Fruit fly (Drosophila melanogaster) whole organism, embryonic: ENCODE results near the gene mRpS7.

Experiments used
- B-H1 ChIP-seq: fragments of 200-800 bp; sonication (Bioruptor generic); IDR thresholded peaks from 3 replicates; pipeline ENCODE4 v1.3.6; 2022; ENCODE audit warnings: missing biosample characterization, missing genetic modification characterization
- CG13287 ChIP-seq: fragments of 200-800 bp; sonication (Bioruptor generic); IDR thresholded peaks from 2 replicates; pipeline ENCODE4 v1.3.6; 2022; ENCODE audit warnings: missing biosample characterization, missing genetic modification characterization; ENCODE audit not compliant: partially characterized antibody
- CG13424 ChIP-seq: fragments of 200-800 bp; sonication (Bioruptor generic); optimal IDR thresholded peaks from 2 replicates; lab custom pipeline; 2019; ENCODE audit warnings: missing biosample characterization, mild to moderate bottlenecking, missing genetic modification characterization, moderate library complexity
- CG15269 ChIP-seq: fragments of 200-800 bp; sonication (Bioruptor generic); optimal IDR thresholded peaks from 2 replicates; lab custom pipeline; 2018; ENCODE audit warnings: missing biosample characterization, mild to moderate bottlenecking, missing genetic modification characterization, moderate library complexity
- CG1602 ChIP-seq: fragments of 200-800 bp; sonication (Bioruptor generic); optimal IDR thresholded peaks from 3 replicates; lab custom pipeline; 2016; ENCODE audit warnings: missing biosample characterization, missing genetic modification characterization
- CG1647 ChIP-seq: fragments of 200-800 bp; sonication (Bioruptor generic); optimal IDR thresholded peaks from 3 replicates; lab custom pipeline; 2016; ENCODE audit warnings: missing biosample characterization, missing genetic modification characterization
- CG17361 ChIP-seq: fragments of 200-800 bp; sonication (Bioruptor generic); IDR thresholded peaks from 3 replicates; pipeline ENCODE4 v1.3.6; 2022; ENCODE audit warnings: missing biosample characterization, missing genetic modification characterization
- CG1792 ChIP-seq: fragments of 200-800 bp; sonication (Bioruptor generic); optimal IDR thresholded peaks from 2 replicates; lab custom pipeline; 2016; ENCODE audit warnings: missing biosample characterization, missing genetic modification characterization
- CG1832 ChIP-seq: fragments of 200-800 bp; sonication (Bioruptor generic); optimal IDR thresholded peaks from 2 replicates; lab custom pipeline; 2017; ENCODE audit warnings: missing biosample characterization, mild to moderate bottlenecking, missing genetic modification characterization, inconsistent platforms
- CG3838 ChIP-seq: fragments of 200-800 bp; sonication (Bioruptor generic); optimal IDR thresholded peaks from 3 replicates; lab custom pipeline; 2016; ENCODE audit warnings: missing biosample characterization, missing genetic modification characterization
- CG6813 ChIP-seq: fragments of 200-800 bp; sonication (Bioruptor generic); optimal IDR thresholded peaks from 2 replicates; lab custom pipeline; 2017; ENCODE audit warnings: missing biosample characterization, missing genetic modification characterization, mild to moderate bottlenecking, moderate library complexity, missing genetic modification reagents
- CG8359 ChIP-seq: fragments of 200-800 bp; sonication (Bioruptor generic); optimal IDR thresholded peaks from 2 replicates; lab custom pipeline; 2017; ENCODE audit warnings: missing biosample characterization, mild to moderate bottlenecking, missing genetic modification characterization, borderline replicate concordance
- CG8765 ChIP-seq: fragments of 200-800 bp; sonication (Bioruptor generic); IDR thresholded peaks from 2 replicates; pipeline ENCODE4 v1.3.6; 2022; ENCODE audit warnings: missing biosample characterization, missing genetic modification characterization
- Chrac-16 ChIP-seq: fragments of 200-800 bp; sonication (Bioruptor generic); optimal IDR thresholded peaks from 3 replicates; lab custom pipeline; 2016; ENCODE audit warnings: missing biosample characterization, missing genetic modification characterization
- E2f2 ChIP-seq: fragments of 200-800 bp; sonication (Bioruptor generic); IDR thresholded peaks from 2 replicates; pipeline ENCODE4 v1.3.6; 2022; ENCODE audit warnings: missing biosample characterization, missing genetic modification characterization
- Ets65A ChIP-seq: fragments of 200-800 bp; sonication (Bioruptor generic); peaks from one replicate; lab custom pipeline; 2016; ENCODE audit warnings: missing biosample characterization, missing genetic modification characterization
- H2.0 ChIP-seq: fragments of 200-800 bp; sonication (Bioruptor generic); IDR thresholded peaks from 2 replicates; pipeline ENCODE4 v1.3.6; 2022; ENCODE audit warnings: missing biosample characterization, missing genetic modification characterization
- Hr3 ChIP-seq: fragments of 200-800 bp; sonication (Bioruptor generic); optimal IDR thresholded peaks from 3 replicates; lab custom pipeline; 2016; ENCODE audit warnings: missing biosample characterization, missing genetic modification characterization
- Kr ChIP-seq: fragments of 200-800 bp; sonication (Bioruptor generic); optimal IDR thresholded peaks from 2 replicates; lab custom pipeline; 2017; ENCODE audit warnings: missing biosample characterization, mild to moderate bottlenecking, missing genetic modification characterization
- Lhr ChIP-seq: fragments of 200-800 bp; sonication (Bioruptor generic); optimal IDR thresholded peaks from 3 replicates; lab custom pipeline; 2017; ENCODE audit warnings: mild to moderate bottlenecking, missing biosample characterization, missing genetic modification reagents, missing genetic modification characterization
- Med ChIP-seq: fragments of 200-800 bp; sonication (Bioruptor generic); peaks from one replicate; lab custom pipeline; 2016; ENCODE audit warnings: missing biosample characterization, missing genetic modification characterization, mild to moderate bottlenecking, inconsistent platforms, moderate library complexity
- NC2α ChIP-seq: fragments of 200-800 bp; sonication (Bioruptor generic); optimal IDR thresholded peaks from 2 replicates; lab custom pipeline; 2016; ENCODE audit warnings: missing biosample characterization, missing genetic modification characterization
- Stat92E ChIP-seq, 3 experiments: fragments of >200 bp in 2 of 3; fragments of 200-800 bp in 1 of 3; sonication (Bioruptor generic) in 1 of 3; optimal IDR thresholded peaks; 2 replicates each; lab custom pipeline; 2017 to 2019; ENCODE audit warnings: missing biosample characterization in 3 of 3, missing genetic modification characterization in 3 of 3, mild to moderate bottlenecking in 1 of 3, moderate library complexity in 1 of 3
- Usf ChIP-seq: fragments of 200-800 bp; sonication (Bioruptor generic); optimal IDR thresholded peaks from 2 replicates; lab custom pipeline; 2017; ENCODE audit warnings: missing genotype, missing biosample characterization, missing genetic modification characterization
- ap ChIP-seq: fragments of 200-800 bp; sonication (Bioruptor generic); IDR thresholded peaks from 2 replicates; pipeline ENCODE4 v1.3.6; 2022; ENCODE audit warnings: missing biosample characterization, missing genetic modification characterization
- br ChIP-seq: fragments of >200 bp; optimal IDR thresholded peaks from 2 replicates; lab custom pipeline; 2017
- btn ChIP-seq: fragments of 200-800 bp; sonication (Bioruptor generic); optimal IDR thresholded peaks from 2 replicates; lab custom pipeline; 2016; ENCODE audit warnings: missing biosample characterization, missing genetic modification characterization
- da ChIP-seq: fragments of 200-800 bp; sonication (Bioruptor generic); optimal IDR thresholded peaks from 2 replicates; lab custom pipeline; 2016; ENCODE audit warnings: missing biosample characterization, missing genetic modification characterization
- ems ChIP-seq: fragments of 200-800 bp; sonication (Bioruptor generic); optimal IDR thresholded peaks from 3 replicates; lab custom pipeline; 2016; ENCODE audit warnings: missing biosample characterization, missing genetic modification characterization
- fd64A ChIP-seq: fragments of 200-800 bp; sonication (Bioruptor generic); optimal IDR thresholded peaks from 3 replicates; lab custom pipeline; 2018; ENCODE audit warnings: missing biosample characterization, mild to moderate bottlenecking, missing genetic modification characterization
- fd96Cb ChIP-seq: fragments of 200-800 bp; sonication (Bioruptor generic); optimal IDR thresholded peaks from 2 replicates; lab custom pipeline; 2018; ENCODE audit warnings: missing biosample characterization, mild to moderate bottlenecking, missing genetic modification characterization, moderate library complexity
- fu2 ChIP-seq: fragments of 200-800 bp; sonication (Bioruptor generic); optimal IDR thresholded peaks from 2 replicates; lab custom pipeline; 2016; ENCODE audit warnings: missing biosample characterization, missing genetic modification characterization
- gfzf ChIP-seq: fragments of 200-800 bp; sonication (Bioruptor generic); optimal IDR thresholded peaks from 2 replicates; lab custom pipeline; 2016; ENCODE audit warnings: missing biosample characterization, mild to moderate bottlenecking, missing genetic modification characterization, moderate library complexity
- gro ChIP-seq: fragments of 200-800 bp; sonication (Bioruptor generic); optimal IDR thresholded peaks from 2 replicates; lab custom pipeline; 2016; ENCODE audit warnings: missing biosample characterization, missing genetic modification characterization
- hb ChIP-seq: fragments of 200-800 bp; sonication (Bioruptor generic); IDR thresholded peaks from 3 replicates; pipeline ENCODE4 v1.3.6; 2022; ENCODE audit warnings: missing biosample characterization, missing genetic modification characterization; ENCODE audit not compliant: partially characterized antibody
- hkb ChIP-seq, 2 experiments: fragments of 200-800 bp in 1 of 2; fragments of >200 bp in 1 of 2; sonication (Bioruptor generic) in 1 of 2; IDR thresholded peaks in 1 of 2; optimal IDR thresholded peaks in 1 of 2; 2 replicates each; pipeline versions ENCODE4 v1.3.6 to Lab custom; 2017 to 2022; ENCODE audit warnings: missing biosample characterization in 1 of 2, missing genetic modification characterization in 1 of 2
- jing ChIP-seq: fragments of 200-800 bp; sonication (Bioruptor generic); optimal IDR thresholded peaks from 2 replicates; lab custom pipeline; 2018; ENCODE audit warnings: missing biosample characterization, mild to moderate bottlenecking, missing genetic modification characterization
- jumu ChIP-seq: fragments of 200-800 bp; sonication (Bioruptor generic); optimal IDR thresholded peaks from 3 replicates; lab custom pipeline; 2016; ENCODE audit warnings: missing biosample characterization, missing genetic modification characterization
- lbe ChIP-seq: fragments of 200-800 bp; sonication (Bioruptor generic); optimal IDR thresholded peaks from 2 replicates; lab custom pipeline; 2016; ENCODE audit warnings: missing biosample characterization, mild to moderate bottlenecking, missing genetic modification characterization
- lmd ChIP-seq: fragments of 200-800 bp; sonication (Bioruptor generic); IDR thresholded peaks from 2 replicates; pipeline ENCODE4 v1.3.6; 2022; ENCODE audit warnings: missing biosample characterization, missing genetic modification characterization
- lola ChIP-seq, 3 experiments: fragments of >200 bp in 2 of 3; fragments of 200-800 bp in 1 of 3; sonication (Bioruptor generic) in 1 of 3; optimal IDR thresholded peaks; 2 replicates each; lab custom pipeline; 2017 to 2019; ENCODE audit warnings: missing biosample characterization in 3 of 3, missing genetic modification characterization in 3 of 3, mild to moderate bottlenecking in 1 of 3, moderate library complexity in 1 of 3
- mirr ChIP-seq: fragments of 200-800 bp; sonication (Bioruptor generic); optimal IDR thresholded peaks from 3 replicates; lab custom pipeline; 2018; ENCODE audit warnings: missing biosample characterization, mild to moderate bottlenecking, missing genetic modification characterization
- p53 ChIP-seq: fragments of 200-800 bp; sonication (Bioruptor generic); optimal IDR thresholded peaks from 2 replicates; lab custom pipeline; 2016; ENCODE audit warnings: missing biosample characterization, missing genetic modification characterization
- schlank ChIP-seq: fragments of 200-800 bp; sonication (Bioruptor generic); optimal IDR thresholded peaks from 2 replicates; lab custom pipeline; 2018; ENCODE audit warnings: missing biosample characterization, mild to moderate bottlenecking, missing genetic modification characterization
- sens-2 ChIP-seq: fragments of 200-800 bp; sonication (Bioruptor generic); IDR thresholded peaks from 2 replicates; pipeline ENCODE4 v1.3.6; 2022; ENCODE audit warnings: missing biosample characterization, missing genetic modification characterization
- sima ChIP-seq: fragments of 200-800 bp; sonication (Bioruptor generic); optimal IDR thresholded peaks from 2 replicates; lab custom pipeline; 2016; ENCODE audit warnings: missing biosample characterization, missing genetic modification characterization
- tin ChIP-seq: fragments of 200-800 bp; sonication (Bioruptor generic); optimal IDR thresholded peaks from 3 replicates; lab custom pipeline; 2016; ENCODE audit warnings: missing biosample characterization, missing genetic modification characterization
- tio ChIP-seq: fragments of 200-800 bp; sonication (Bioruptor generic); optimal IDR thresholded peaks from 2 replicates; lab custom pipeline; 2017; ENCODE audit warnings: missing biosample characterization, missing genetic modification characterization, inconsistent platforms
- tll ChIP-seq, 2 experiments: fragments of 200-800 bp in 1 of 2; fragments of >200 bp in 1 of 2; sonication (Bioruptor generic) in 1 of 2; optimal IDR thresholded peaks; 2 replicates each; lab custom pipeline; 2017 to 2019; ENCODE audit warnings: missing biosample characterization in 2 of 2, missing genetic modification characterization in 2 of 2, mild to moderate bottlenecking in 1 of 2, moderate library complexity in 1 of 2
- toy ChIP-seq: fragments of 200-800 bp; sonication (Bioruptor generic); IDR thresholded peaks from 2 replicates; pipeline ENCODE4 v1.3.6; 2022; ENCODE audit warnings: missing biosample characterization, missing genetic modification characterization

mRpS7 gene

dm6 chr2L:10339212-10339721, 47.2 kb upstream of the mRpS7 start, which contains the start of gene SamDC (continued):
- TF ChIP-seq lola (GFP tag; optimal IDR thresholded peaks at IDR 0.05; lab: Kevin White, UChicago) (peak in 2 of 3 experiments; percentile 24 to 98), E2f2 (GFP tag; lab: Robert Waterston, UW) (peak; percentile 42), hb (GFP tag; lab: Robert Waterston, UW) (peak; percentile 73; the same call in 2 of the 3 replicates), schlank (peak; percentile 35), sima (GFP tag; lab: Kevin White, UChicago) (no peak), CG6813 (GFP tag; lab: Kevin White, UChicago) (peak; percentile 46), H2.0 (GFP tag; lab: Robert Waterston, UW) (no peak), CG1832 (no peak), btn (GFP tag; lab: Kevin White, UChicago) (no peak), tin (peak; percentile 13), CG13424 (tag; lab: Kevin White, UChicago) (peak; percentile 59), hkb (optimal IDR thresholded peaks at IDR 0.05; lab: Kevin White, UChicago) (no peak), hkb (GFP tag; IDR thresholded peaks at IDR 0.05; lab: Robert Waterston, UW) (peak; percentile 53; the same call in 1 of the 2 replicates), CG13287 (GFP tag; lab: Robert Waterston, UW) (peak; percentile 79), ems (GFP tag; lab: Kevin White, UChicago) (peak; percentile 8), toy (GFP tag; lab: Robert Waterston, UW) (no peak), lbe (GFP tag; lab: Kevin White, UChicago) (peak; percentile 13), da (GFP tag; lab: Kevin White, UChicago) (no peak), p53 (GFP tag; lab: Kevin White, UChicago) (no peak), gfzf (peak; percentile 35), NC2α (GFP tag; lab: Kevin White, UChicago) (peak; percentile 26), jumu (GFP tag; lab: Kevin White, UChicago) (peak; percentile 25), sens-2 (GFP tag; lab: Robert Waterston, UW) (no peak), CG15269 (tag; lab: Kevin White, UChicago) (peak; percentile 72), CG17361 (GFP tag; lab: Robert Waterston, UW) (peak; percentile 4), CG8359 (GFP tag; lab: Kevin White, UChicago) (no peak), Stat92E (GFP tag; optimal IDR thresholded peaks at IDR 0.05; lab: Kevin White, UChicago) (peak in 2 of 3 experiments; percentile 12 to 85), fd64A (no peak), Hr3 (GFP tag; lab: Kevin White, UChicago) (peak; percentile 37), Chrac-16 (GFP tag; lab: Kevin White, UChicago) (no peak), fu2 (GFP tag; lab: Kevin White, UChicago) (no peak), Kr (no peak), CG1792 (GFP tag; lab: Kevin White, UChicago) (no peak), CG8765 (GFP tag; lab: Robert Waterston, UW) (no peak), jing (GFP tag; lab: Kevin White, UChicago) (no peak), B-H1 (GFP tag; lab: Robert Waterston, UW) (no peak; the same call in 2 of the 3 replicates), Usf (GFP tag; lab: Kevin White, UChicago) (no peak), CG3838 (GFP tag; lab: Kevin White, UChicago) (no peak), CG1602 (GFP tag; lab: Kevin White, UChicago) (peak; percentile 39), fd96Cb (tag; lab: Kevin White, UChicago) (peak; percentile 26), tll (GFP tag; optimal IDR thresholded peaks at IDR 0.05; lab: Kevin White, UChicago) (no peak), CG1647 (GFP tag; lab: Kevin White, UChicago) (no peak), ap (GFP tag; lab: Robert Waterston, UW) (no peak), tio (GFP tag; lab: Kevin White, UChicago) (no peak), lmd (GFP tag; lab: Robert Waterston, UW) (no peak; the same call in 1 of the 2 replicates), br (lab: Kevin White, UChicago) (no peak), mirr (peak; percentile 47), Med (GFP tag; lab: Kevin White, UChicago) (peak; percentile 91), gro (GFP tag; lab: Kevin White, UChicago) (peak; percentile 52), Ets65A (peak; percentile 14), Lhr (GFP tag; lab: Kevin White, UChicago) (peak; percentile 79)
